Fruit fly (Drosophila melanogaster) whole organism, embryonic: ENCODE measurements around the gene Arl8.

ENCODE experiments used
- Asciz ChIP-seq: fragments of 200-800 bp; sonication (Bioruptor generic); optimal IDR thresholded peaks from 2 replicates; lab custom pipeline; 2017; ENCODE audit warnings: missing biosample characterization, mild to moderate bottlenecking, missing genetic modification characterization, missing genetic modification reagents
- B-H2 ChIP-seq: fragments of 200-800 bp; sonication (Bioruptor generic); optimal IDR thresholded peaks from 2 replicates; lab custom pipeline; 2018; ENCODE audit warnings: missing biosample characterization, mild to moderate bottlenecking, missing genetic modification characterization
- CG10543 ChIP-seq: fragments of 200-800 bp; sonication (Bioruptor generic); optimal IDR thresholded peaks from 3 replicates; lab custom pipeline; 2017; ENCODE audit warnings: missing biosample characterization, mild to moderate bottlenecking, missing genetic modification characterization, moderate library complexity
- CG10654 ChIP-seq: fragments of 200-800 bp; sonication (Bioruptor generic); optimal IDR thresholded peaks from 2 replicates; lab custom pipeline; 2016; ENCODE audit warnings: missing biosample characterization, missing genetic modification characterization
- CG11398 ChIP-seq: fragments of 200-800 bp; sonication (Bioruptor generic); optimal IDR thresholded peaks from 2 replicates; lab custom pipeline; 2016; ENCODE audit warnings: missing biosample characterization, missing genetic modification characterization
- CG11723 ChIP-seq: fragments of 200-800 bp; sonication (Bioruptor generic); optimal IDR thresholded peaks from 2 replicates; lab custom pipeline; 2017; ENCODE audit warnings: missing biosample characterization, mild to moderate bottlenecking, missing genetic modification characterization
- CG12769 ChIP-seq: fragments of 200-800 bp; sonication (Bioruptor generic); optimal IDR thresholded peaks from 2 replicates; lab custom pipeline; 2019; ENCODE audit warnings: missing biosample characterization, mild to moderate bottlenecking, missing genetic modification characterization, moderate library complexity
- CG1603 ChIP-seq: fragments of 200-800 bp; sonication (Bioruptor generic); optimal IDR thresholded peaks from 2 replicates; lab custom pipeline; 2019; ENCODE audit warnings: missing biosample characterization, mild to moderate bottlenecking, missing genetic modification characterization, moderate library complexity
- CG17385 ChIP-seq: fragments of 200-800 bp; sonication (Bioruptor generic); optimal IDR thresholded peaks from 3 replicates; lab custom pipeline; 2018; ENCODE audit warnings: missing biosample characterization, mild to moderate bottlenecking, missing genetic modification characterization
- CG17829 ChIP-seq: fragments of 200-800 bp; optimal IDR thresholded peaks from 2 replicates; lab custom pipeline; 2019; ENCODE audit warnings: missing biosample characterization, mild to moderate bottlenecking, missing genetic modification characterization, moderate library complexity
- CG2116 ChIP-seq: fragments of 200-800 bp; sonication (Bioruptor generic); optimal IDR thresholded peaks from 3 replicates; lab custom pipeline; 2018; ENCODE audit warnings: missing biosample characterization, mild to moderate bottlenecking, missing genetic modification characterization
- CG3163 ChIP-seq: fragments of 200-800 bp; sonication (Bioruptor generic); optimal IDR thresholded peaks from 3 replicates; lab custom pipeline; 2016; ENCODE audit warnings: missing biosample characterization, missing genetic modification characterization
- CG3995 ChIP-seq: fragments of 200-800 bp; sonication (Bioruptor generic); optimal IDR thresholded peaks from 3 replicates; lab custom pipeline; 2016; ENCODE audit warnings: missing biosample characterization, missing genetic modification characterization
- CG6854 ChIP-seq: fragments of 200-800 bp; sonication (Bioruptor generic); optimal IDR thresholded peaks from 3 replicates; lab custom pipeline; 2017; ENCODE audit warnings: missing biosample characterization, mild to moderate bottlenecking, missing genetic modification characterization
- CHES-1-like ChIP-seq: fragments of 200-800 bp; sonication (Bioruptor generic); optimal IDR thresholded peaks from 2 replicates; lab custom pipeline; 2016; ENCODE audit warnings: missing biosample characterization, missing genetic modification characterization
- CrebB ChIP-seq: fragments of 200-800 bp; sonication (Bioruptor generic); optimal IDR thresholded peaks from 3 replicates; lab custom pipeline; 2018; ENCODE audit warnings: missing biosample characterization, mild to moderate bottlenecking, missing genetic modification characterization
- Hmr ChIP-seq: fragments of 200-800 bp; sonication (Bioruptor generic); optimal IDR thresholded peaks from 3 replicates; lab custom pipeline; 2017; ENCODE audit warnings: mild to moderate bottlenecking, missing biosample characterization, missing genetic modification reagents, missing genetic modification characterization
- Lpt ChIP-seq: fragments of >200 bp; optimal IDR thresholded peaks from 2 replicates; lab custom pipeline; 2018; ENCODE audit warnings: missing biosample characterization, missing genetic modification characterization
- Pdp1 ChIP-seq, 2 experiments: fragments of 200-800 bp; sonication (Bioruptor generic); optimal IDR thresholded peaks; 3 replicates each; lab custom pipeline; 2016; ENCODE audit warnings: missing biosample characterization in 2 of 2, missing genetic modification characterization in 2 of 2, mild to moderate bottlenecking in 1 of 2, moderate library complexity in 1 of 2
- Side ChIP-seq: fragments of 200-800 bp; sonication (Bioruptor generic); optimal IDR thresholded peaks from 2 replicates; lab custom pipeline; 2016; ENCODE audit warnings: missing biosample characterization, missing genetic modification characterization
- Trl ChIP-seq, 3 experiments: fragments of >200 bp in 2 of 3; fragments of 200-800 bp in 1 of 3; sonication (Bioruptor generic) in 1 of 3; optimal IDR thresholded peaks; 2 replicates in 1 of 3; 3 replicates in 2 of 3; lab custom pipeline; 2016 to 2017; ENCODE audit warnings: missing biosample characterization in 1 of 3, missing genetic modification characterization in 1 of 3
- YL-1 ChIP-seq: fragments of 200-800 bp; sonication (Bioruptor generic); optimal IDR thresholded peaks from 3 replicates; lab custom pipeline; 2017; ENCODE audit warnings: missing biosample characterization, mild to moderate bottlenecking, missing genetic modification characterization
- abd-A ChIP-seq: fragments of 200-800 bp; sonication (Bioruptor generic); optimal IDR thresholded peaks from 3 replicates; lab custom pipeline; 2019; ENCODE audit warnings: missing biosample characterization, mild to moderate bottlenecking, missing genetic modification characterization, moderate library complexity
- bsh ChIP-seq, 2 experiments: fragments of 200-800 bp; sonication (Bioruptor generic); optimal IDR thresholded peaks; 2 replicates each; lab custom pipeline; 2017 to 2018; ENCODE audit warnings: mild to moderate bottlenecking in 2 of 2, missing biosample characterization in 2 of 2, missing genetic modification characterization in 2 of 2, moderate library complexity in 1 of 2
- btn ChIP-seq: fragments of 200-800 bp; sonication (Bioruptor generic); optimal IDR thresholded peaks from 2 replicates; lab custom pipeline; 2016; ENCODE audit warnings: missing biosample characterization, missing genetic modification characterization
- cg ChIP-seq: fragments of 200-800 bp; sonication (Bioruptor generic); optimal IDR thresholded peaks from 3 replicates; lab custom pipeline; 2019; ENCODE audit warnings: missing biosample characterization, mild to moderate bottlenecking, missing genetic modification characterization, moderate library complexity
- ci ChIP-seq: fragments of 200-800 bp; sonication (Bioruptor generic); IDR thresholded peaks from 3 replicates; pipeline ENCODE4 v1.3.6; 2022; ENCODE audit warnings: missing biosample characterization, missing genetic modification characterization
- corto ChIP-seq: fragments of 200-800 bp; sonication (Bioruptor generic); optimal IDR thresholded peaks from 2 replicates; lab custom pipeline; 2016; ENCODE audit warnings: missing biosample characterization, mild to moderate bottlenecking, missing genetic modification characterization, moderate library complexity
- dm ChIP-seq: fragments of 200-800 bp; sonication (Bioruptor generic); optimal IDR thresholded peaks from 3 replicates; lab custom pipeline; 2016; ENCODE audit warnings: missing biosample characterization, missing genetic modification characterization
- gcm ChIP-seq: fragments of 200-800 bp; sonication (Bioruptor generic); optimal IDR thresholded peaks from 2 replicates; lab custom pipeline; 2019; ENCODE audit warnings: missing biosample characterization, mild to moderate bottlenecking, missing genetic modification characterization, moderate library complexity
- gsb-n ChIP-seq: fragments of 200-800 bp; sonication (Bioruptor generic); optimal IDR thresholded peaks from 3 replicates; lab custom pipeline; 2018; ENCODE audit warnings: missing biosample characterization, mild to moderate bottlenecking, missing genetic modification characterization
- kni ChIP-seq: fragments of 200-800 bp; sonication (Bioruptor generic); optimal IDR thresholded peaks from 3 replicates; lab custom pipeline; 2017; ENCODE audit warnings: mild to moderate bottlenecking, missing biosample characterization, missing genetic modification reagents, missing genetic modification characterization
- lab ChIP-seq: fragments of 200-800 bp; sonication (Bioruptor generic); optimal IDR thresholded peaks from 3 replicates; lab custom pipeline; 2017; ENCODE audit warnings: missing biosample characterization, missing genetic modification characterization, mild to moderate bottlenecking, moderate library complexity, missing genetic modification reagents
- lbe ChIP-seq: fragments of 200-800 bp; sonication (Bioruptor generic); optimal IDR thresholded peaks from 2 replicates; lab custom pipeline; 2016; ENCODE audit warnings: missing biosample characterization, mild to moderate bottlenecking, missing genetic modification characterization
- lilli ChIP-seq: fragments of 200-800 bp; sonication (Bioruptor generic); optimal IDR thresholded peaks from 3 replicates; lab custom pipeline; 2016; ENCODE audit warnings: missing biosample characterization, missing genetic modification characterization
- pros ChIP-seq: fragments of 200-800 bp; sonication (Bioruptor generic); optimal IDR thresholded peaks from 3 replicates; lab custom pipeline; 2019; ENCODE audit warnings: missing biosample characterization, mild to moderate bottlenecking, missing genetic modification characterization, moderate library complexity
- psq ChIP-seq: fragments of 200-800 bp; sonication (Bioruptor generic); optimal IDR thresholded peaks from 2 replicates; lab custom pipeline; 2017; ENCODE audit warnings: missing biosample characterization, missing genetic modification characterization
- rib ChIP-seq: fragments of 200-800 bp; sonication (Bioruptor generic); IDR thresholded peaks from 2 replicates; pipeline ENCODE4 v1.3.6; 2022; ENCODE audit warnings: missing biosample characterization, missing genetic modification characterization
- scrt ChIP-seq: fragments of 200-800 bp; sonication (Bioruptor generic); optimal IDR thresholded peaks from 2 replicates; lab custom pipeline; 2018; ENCODE audit warnings: missing biosample characterization, mild to moderate bottlenecking, missing genetic modification characterization, moderate library complexity
- sd ChIP-seq: fragments of 200-800 bp; sonication (Bioruptor generic); optimal IDR thresholded peaks from 3 replicates; lab custom pipeline; 2018; ENCODE audit warnings: missing biosample characterization, mild to moderate bottlenecking, missing genetic modification characterization, moderate library complexity
- sens ChIP-seq: fragments of 200-800 bp; sonication (Bioruptor generic); peaks from one replicate; lab custom pipeline; 2016; ENCODE audit warnings: missing biosample characterization, missing genetic modification characterization
- sqz ChIP-seq: fragments of 200-800 bp; sonication (Bioruptor generic); optimal IDR thresholded peaks from 3 replicates; lab custom pipeline; 2018; ENCODE audit warnings: missing biosample characterization, mild to moderate bottlenecking, missing genetic modification characterization
- sr ChIP-seq: fragments of 200-800 bp; sonication (Bioruptor generic); IDR thresholded peaks from 3 replicates; pipeline ENCODE4 v1.3.6; 2022; ENCODE audit warnings: missing biosample characterization, missing genetic modification characterization
- tll ChIP-seq, 2 experiments: fragments of 200-800 bp in 1 of 2; fragments of >200 bp in 1 of 2; sonication (Bioruptor generic) in 1 of 2; optimal IDR thresholded peaks; 2 replicates each; lab custom pipeline; 2017 to 2019; ENCODE audit warnings: missing biosample characterization in 2 of 2, missing genetic modification characterization in 2 of 2, mild to moderate bottlenecking in 1 of 2, moderate library complexity in 1 of 2
- twi ChIP-seq: fragments of 200-800 bp; optimal IDR thresholded peaks from 2 replicates; lab custom pipeline; 2019; ENCODE audit warnings: missing biosample characterization, mild to moderate bottlenecking, missing genetic modification characterization, moderate library complexity
- unc-4 ChIP-seq: fragments of 200-800 bp; sonication (Bioruptor generic); IDR thresholded peaks from 2 replicates; pipeline ENCODE4 v1.3.6; 2022; ENCODE audit warnings: missing biosample characterization, missing genetic modification characterization; ENCODE audit not compliant: partially characterized antibody
- zf30C ChIP-seq: fragments of 200-800 bp; sonication (Bioruptor generic); optimal IDR thresholded peaks from 3 replicates; lab custom pipeline; 2018; ENCODE audit warnings: missing biosample characterization, mild to moderate bottlenecking, missing genetic modification characterization

Gene Arl8

DNA sequence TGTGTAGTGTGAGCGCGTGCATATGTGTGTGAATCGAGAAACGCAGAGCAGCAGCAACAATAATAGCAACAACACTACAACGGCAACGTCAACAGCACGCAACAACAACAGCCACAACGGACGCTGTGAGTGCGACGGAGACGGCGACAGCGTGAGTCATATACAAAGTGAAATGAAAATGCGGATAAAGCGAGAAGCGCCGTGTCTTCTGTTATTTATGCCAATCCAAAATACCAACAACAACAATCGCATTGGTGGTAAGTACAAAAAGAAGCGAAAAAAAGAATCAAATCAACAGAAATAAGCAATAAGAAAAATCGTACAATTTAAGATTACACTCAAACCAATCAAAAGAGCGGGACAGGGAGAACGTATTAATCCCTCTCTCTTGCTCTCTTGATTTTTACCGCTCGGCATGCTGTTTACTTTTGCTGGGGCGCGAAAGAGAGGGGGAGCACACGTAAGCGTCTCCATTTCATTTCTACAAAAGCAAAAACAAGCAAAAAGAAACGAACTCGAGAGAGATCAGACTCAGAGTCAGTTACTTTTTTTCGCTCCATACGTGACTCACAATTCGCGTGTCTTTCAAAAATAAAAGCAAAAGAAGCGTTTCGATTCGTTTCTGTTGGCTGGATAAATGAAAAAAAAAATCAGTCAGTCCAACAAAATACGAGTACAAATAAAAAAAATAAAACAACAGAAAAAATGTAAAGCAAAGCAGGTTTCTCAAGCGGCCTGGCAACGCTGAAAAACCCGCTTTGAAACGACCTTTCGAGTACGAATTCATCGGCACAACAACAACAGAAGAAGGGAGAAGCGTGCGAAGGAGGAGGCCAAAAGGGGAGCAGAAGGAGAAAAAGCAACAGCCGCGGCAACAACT is 20.3 kb upstream of the Arl8 start:
- TF ChIP-seq CG11398 (peak; percentile 41), lbe (peak; percentile 90), corto (GFP tag; lab: Kevin White, UChicago) (peak; percentile 90), lilli (GFP tag; lab: Kevin White, UChicago) (peak; percentile 3), CG10654 (GFP tag; lab: Kevin White, UChicago) (no peak), CG17829 (tag; lab: Kevin White, UChicago) (peak; percentile 18), psq (GFP tag; lab: Kevin White, UChicago) (peak; percentile 90), zf30C (GFP tag; lab: Kevin White, UChicago) (peak; percentile 22), Hmr (GFP tag; lab: Kevin White, UChicago) (peak; percentile 9), pros (GFP tag; lab: Kevin White, UChicago) (peak; percentile 69), rib (GFP tag; lab: Robert Waterston, UW) (no peak), bsh (GFP tag; optimal IDR thresholded peaks at IDR 0.05; lab: Kevin White, UChicago) (peak in 1 of 2 experiments; percentile 100), CG17385 (GFP tag; lab: Kevin White, UChicago) (peak; percentile 42), scrt (GFP tag; lab: Kevin White, UChicago) (peak; percentile 54), CG6854 (GFP tag; lab: Kevin White, UChicago) (peak; percentile 37), Lpt (peak; percentile 40), dm (no peak), Asciz (GFP tag; lab: Kevin White, UChicago) (peak; percentile 3), gsb-n (tag; lab: Kevin White, UChicago) (no peak), sqz (peak; percentile 93), sd (peak; percentile 39), CG11723 (GFP tag; lab: Kevin White, UChicago) (peak; percentile 5), Side (peak; percentile 31), Pdp1 (GFP tag; optimal IDR thresholded peaks at IDR 0.05; lab: Kevin White, UChicago) (peak in 1 of 2 experiments; percentile 87), CHES-1-like (GFP tag; lab: Kevin White, UChicago) (peak; percentile 57), CG12769 (peak; percentile 36), YL-1 (GFP tag; lab: Kevin White, UChicago) (peak; percentile 26), sr (GFP tag; lab: Robert Waterston, UW) (no peak), CG1603 (tag; lab: Kevin White, UChicago) (no peak), gcm (GFP tag; lab: Kevin White, UChicago) (no peak), CrebB (no peak), cg (GFP tag; lab: Kevin White, UChicago) (peak; percentile 87), sens (GFP tag; lab: Kevin White, UChicago) (peak; percentile 76), twi (tag; lab: Kevin White, UChicago) (peak; percentile 11), unc-4 (no peak), CG10543 (GFP tag; lab: Kevin White, UChicago) (peak; percentile 13), ci (GFP tag; lab: Robert Waterston, UW) (no peak), abd-A (tag; lab: Kevin White, UChicago) (peak; percentile 53), Trl (optimal IDR thresholded peaks at IDR 0.05; lab: Kevin White, UChicago) (peak; percentile 85 to 97), Trl (GFP tag; optimal IDR thresholded peaks at IDR 0.05; lab: Kevin White, UChicago) (no peak), CG2116 (no peak), tll (GFP tag; optimal IDR thresholded peaks at IDR 0.05; lab: Kevin White, UChicago) (peak; percentile 15 to 66), btn (no peak), CG3995 (GFP tag; lab: Kevin White, UChicago) (peak; percentile 33), B-H2 (GFP tag; lab: Kevin White, UChicago) (peak; percentile 15), CG3163 (peak; percentile 68), kni (GFP tag; lab: Kevin White, UChicago) (peak; percentile 15), lab (GFP tag; lab: Kevin White, UChicago) (peak; percentile 4)
